Fruit fly (Drosophila melanogaster): ENCODE results near the gene Thor.

- TF ChIP-seq pb (GFP tag; optimal IDR thresholded peaks at IDR 0.05) (no peak), HmgD (GFP tag; optimal IDR thresholded peaks at IDR 0.05) (no peak), Camta (GFP tag; optimal IDR thresholded peaks at IDR 0.05) (no peak), Sry-δ (GFP tag; optimal IDR thresholded peaks at IDR 0.05) (no peak), nom (GFP tag; optimal IDR thresholded peaks at IDR 0.05) (no peak), fd64A (GFP tag; optimal IDR thresholded peaks at IDR 0.05) (no peak), CG10565 (GFP tag; optimal IDR thresholded peaks at IDR 0.05) (no peak), sd (tag; optimal IDR thresholded peaks at IDR 0.05) (no peak), CG11560 (tag; IDR thresholded peaks at IDR 0.05) (no peak), CG18262 (tag; optimal IDR thresholded peaks at IDR 0.05) (no peak), CG17612 (GFP tag; IDR thresholded peaks at IDR 0.05) (no peak), lilli (GFP tag; optimal IDR thresholded peaks at IDR 0.05) (no peak), CG8765 (GFP tag; IDR thresholded peaks at IDR 0.05) (no peak), Spps (tag; optimal IDR thresholded peaks at IDR 0.05) (no peak)
These were observed 37.1 kb upstream of the Thor start for dm6 chr2L:3441158-3441557.
